Worm (Caenorhabditis elegans): ENCODE results near the gene Y57A10C.11.

DNA sequence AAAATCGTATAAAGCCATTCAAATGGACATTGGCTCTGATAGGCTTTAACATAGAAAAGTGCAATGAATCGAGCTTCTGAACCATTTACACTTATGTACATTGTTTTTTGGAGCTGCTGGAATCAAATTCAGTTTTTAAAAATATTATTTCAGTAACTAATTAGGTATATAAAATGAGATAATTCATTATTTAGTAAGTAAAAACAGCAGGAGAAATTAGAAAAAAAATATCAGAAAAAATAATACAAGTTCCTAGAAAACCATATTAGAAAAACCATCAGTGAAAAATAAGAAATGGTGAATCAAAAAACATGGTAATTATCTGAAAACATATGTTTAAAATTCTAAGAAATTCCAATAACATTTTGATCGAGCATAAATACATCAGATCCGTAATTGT is 17.0 kb downstream of the Y57A10C.11 start, which contains the start of gene F57G9.7:
- no peak for TF ChIP-seq snpc-4 (tag; optimal IDR thresholded peaks at IDR 0.05)
- TF ChIP-seq drap-1 (GFP tag; optimal IDR thresholded peaks at IDR 0.05): no peak
- TF ChIP-seq ces-1 (GFP tag; optimal IDR thresholded peaks at IDR 0.05): no peak
- TF ChIP-seq ztf-11 (tag; optimal IDR thresholded peaks at IDR 0.05): no peak
- TF ChIP-seq nhr-237 (tag; optimal IDR thresholded peaks at IDR 0.05): no peak
- TF ChIP-seq lsy-2 (tag; optimal IDR thresholded peaks at IDR 0.05): no peak
- TF ChIP-seq ham-2 (GFP tag; optimal IDR thresholded peaks at IDR 0.05): no peak
